Fruit fly (Drosophila melanogaster) whole organism, pupa: Measurements from ENCODE around the gene Muted.

Source experiments
- D1 ChIP-seq: fragments of 200-800 bp; sonication (Bioruptor generic); optimal IDR thresholded peaks from 2 replicates; lab custom pipeline; 2018; ENCODE audit warnings: missing biosample characterization, mild to moderate bottlenecking, missing genetic modification characterization, moderate library complexity
- EcR ChIP-seq: fragments of 200-800 bp; sonication (Bioruptor generic); optimal IDR thresholded peaks from 3 replicates; lab custom pipeline; 2019; ENCODE audit warnings: missing biosample characterization, missing genetic modification characterization, mild to moderate bottlenecking, moderate library complexity, missing genetic modification reagents
- Ets98B ChIP-seq: fragments of 200-800 bp; sonication (Bioruptor generic); IDR thresholded peaks from 2 replicates; pipeline ENCODE4 v1.3.6; 2022; ENCODE audit warnings: missing biosample characterization, missing genetic modification characterization
- Pif1A ChIP-seq: fragments of 200-800 bp; sonication (Bioruptor generic); optimal IDR thresholded peaks from 3 replicates; lab custom pipeline; 2016; ENCODE audit warnings: missing biosample characterization, missing genetic modification characterization
- Pif1B ChIP-seq: fragments of 200-800 bp; sonication (Bioruptor generic); optimal IDR thresholded peaks from 3 replicates; lab custom pipeline; 2016; ENCODE audit warnings: missing biosample characterization, missing genetic modification characterization
- Snoo ChIP-seq: fragments of 200-800 bp; sonication (Bioruptor generic); optimal IDR thresholded peaks from 3 replicates; lab custom pipeline; 2017; ENCODE audit warnings: missing biosample characterization, mild to moderate bottlenecking, missing genetic modification characterization, inconsistent platforms

DNA sequence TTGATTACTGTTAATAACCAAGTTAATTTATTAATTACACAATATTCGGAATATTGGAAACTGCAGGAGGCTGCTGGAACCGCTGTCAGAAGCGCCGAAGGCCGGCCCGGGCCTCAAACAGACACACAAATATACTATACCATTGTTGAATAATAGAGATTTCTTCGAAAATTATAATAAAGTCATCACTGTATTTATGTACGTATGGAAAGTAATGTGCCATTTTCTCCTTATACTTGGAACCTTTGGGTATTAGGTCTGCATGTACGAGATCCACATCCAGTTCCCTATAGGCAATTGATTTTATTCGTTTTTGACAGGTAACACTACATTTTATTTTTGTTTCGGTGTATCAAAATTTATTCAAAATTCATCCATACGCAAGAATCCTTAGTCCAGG, 10.1 kb downstream of the Muted start, which contains the start of gene CG7069:
- TF ChIP-seq Pif1B (GFP tag; lab: Kevin White, UChicago) (no peak), EcR (no peak), Pif1A (GFP tag; lab: Kevin White, UChicago) (no peak), Snoo (tag; lab: Kevin White, UChicago) (no peak), D1 (no peak), Ets98B (GFP tag; lab: Robert Waterston, UW) (no peak)
